Worm (Caenorhabditis elegans) whole organism, midembryonic: Measurements from ENCODE around the gene C25F9.2.

Experiments
- T22C8.4 ChIP-seq: fragments of 200-800 bp; sonication (Bioruptor generic); IDR thresholded peaks from 2 replicates; pipeline ENCODE4 v1.3.6; 2022; ENCODE audit warnings: missing genetic modification characterization, missing compliant biosample characterization
- cog-1 ChIP-seq: sonication (generic microtip); optimal IDR thresholded peaks from 2 replicates; lab custom pipeline; 2016; ENCODE audit warnings: missing genetic modification characterization, missing compliant biosample characterization
- flt-1 ChIP-seq: fragments of 200-800 bp; sonication (Bioruptor generic); IDR thresholded peaks from 2 replicates; pipeline ENCODE4 v1.3.6; 2022; ENCODE audit warnings: missing genetic modification characterization, missing compliant biosample characterization
- klf-2 ChIP-seq: fragments of 200-800 bp; sonication (Bioruptor generic); conservative IDR thresholded peaks from 2 replicates; pipeline ENCODE4 v1.3.6; 2022; ENCODE audit warnings: missing genetic modification reagents, missing genetic modification characterization, missing compliant biosample characterization
- med-1 ChIP-seq: sonication (generic microtip); optimal IDR thresholded peaks from 2 replicates; lab custom pipeline; 2017; ENCODE audit warnings: missing genetic modification characterization, mild to moderate bottlenecking, missing compliant biosample characterization, antibody characterized with exemption, missing genetic modification reagents; ENCODE audit not compliant: insufficient read depth
- ref-1 ChIP-seq: fragments of 200-800 bp; sonication (Bioruptor generic); conservative IDR thresholded peaks from 2 replicates; pipeline ENCODE4 v1.3.6; 2022; ENCODE audit warnings: missing genetic modification reagents, missing genetic modification characterization, missing compliant biosample characterization
- tab-1 ChIP-seq: fragments of 200-800 bp; sonication (Bioruptor generic); IDR thresholded peaks from 2 replicates; pipeline ENCODE4 v1.3.6; 2022; ENCODE audit warnings: missing genetic modification characterization, missing compliant biosample characterization
- ztf-23 ChIP-seq: fragments of 200-800 bp; sonication (Bioruptor generic); IDR thresholded peaks from 2 replicates; pipeline ENCODE4 v1.3.6; 2022; ENCODE audit warnings: missing genetic modification reagents, missing genetic modification characterization, missing compliant biosample characterization
- ztf-29 ChIP-seq: fragments of 200-800 bp; sonication (Bioruptor generic); IDR thresholded peaks from 2 replicates; pipeline ENCODE4 v1.3.6; 2022; ENCODE audit warnings: missing genetic modification reagents, missing genetic modification characterization, missing compliant biosample characterization

ce11 chrV:19445442-19445841 lies 24.2 kb downstream of the C25F9.2 start, which contains the start of gene M04C3.1:
- TF ChIP-seq klf-2 (GFP tag; lab: Robert Waterston, UW) (no peak), ztf-23 (GFP tag; lab: Robert Waterston, UW) (no peak), cog-1 (tag; lab: Kevin White, UChicago) (no peak), ztf-29 (GFP tag; lab: Robert Waterston, UW) (no peak), flt-1 (GFP tag; lab: Robert Waterston, UW) (no peak), med-1 (GFP tag; lab: Kevin White, UChicago) (no peak), ref-1 (GFP tag; lab: Robert Waterston, UW) (no peak), T22C8.4 (GFP tag; lab: Robert Waterston, UW) (no peak), tab-1 (GFP tag; lab: Robert Waterston, UW) (no peak)
